Worm (Caenorhabditis elegans) whole organism, young adult: ENCODE results near the gene col-159.

Experiments
- B0035.1 ChIP-seq: sonication (generic microtip); optimal IDR thresholded peaks from 2 replicates; lab custom pipeline; 2016; ENCODE audit warnings: missing genetic modification characterization, mild to moderate bottlenecking, missing compliant biosample characterization, missing genotype, missing genetic modification reagents
- C17E4.6 ChIP-seq: fragments of 200-800 bp; sonication (Bioruptor generic); IDR thresholded peaks from 2 replicates; pipeline ENCODE4 v1.3.6; 2022; ENCODE audit warnings: missing genetic modification reagents, missing genetic modification characterization, missing compliant biosample characterization
- F10E7.11 ChIP-seq: sonication (generic microtip); optimal IDR thresholded peaks from 2 replicates; lab custom pipeline; 2017; ENCODE audit warnings: mild to moderate bottlenecking, missing genetic modification characterization, moderate library complexity, missing compliant biosample characterization
- F22D6.2 ChIP-seq: sonication (generic microtip); optimal IDR thresholded peaks from 2 replicates; lab custom pipeline; 2016; ENCODE audit warnings: mild to moderate bottlenecking, missing genetic modification characterization, missing compliant biosample characterization
- F39B2.1 ChIP-seq: fragments of 200-800 bp; sonication (Bioruptor generic); IDR thresholded peaks from 2 replicates; pipeline ENCODE4 v1.3.6; 2022; ENCODE audit warnings: missing genetic modification reagents, missing genetic modification characterization, missing compliant biosample characterization
- F52B5.7 ChIP-seq: sonication (generic microtip); optimal IDR thresholded peaks from 2 replicates; lab custom pipeline; 2016; ENCODE audit warnings: mild to moderate bottlenecking, missing genetic modification characterization, missing compliant biosample characterization
- F57A8.1 ChIP-seq: fragments of 200-800 bp; sonication (Bioruptor generic); optimal IDR thresholded peaks from 2 replicates; lab custom pipeline; 2018; ENCODE audit warnings: mild to moderate bottlenecking, missing genetic modification characterization, moderate library complexity, missing compliant biosample characterization
- K11D2.4 ChIP-seq: fragments of 200-800 bp; sonication (Bioruptor generic); IDR thresholded peaks from 2 replicates; pipeline ENCODE4 v1.3.6; 2022; ENCODE audit warnings: missing genetic modification reagents, missing genetic modification characterization, missing compliant biosample characterization
- T07F8.4 ChIP-seq: sonication (generic microtip); optimal IDR thresholded peaks from 2 replicates; lab custom pipeline; 2016; ENCODE audit warnings: mild to moderate bottlenecking, missing genetic modification characterization, moderate library complexity, missing compliant biosample characterization
- T26A5.8 ChIP-seq: sonication (generic microtip); optimal IDR thresholded peaks from 2 replicates; lab custom pipeline; 2016; ENCODE audit warnings: missing genetic modification characterization, missing compliant biosample characterization
- ZK185.1 ChIP-seq: sonication (generic microtip); optimal IDR thresholded peaks from 2 replicates; lab custom pipeline; 2016; ENCODE audit warnings: mild to moderate bottlenecking, missing genetic modification characterization, missing compliant biosample characterization; ENCODE audit not compliant: poor library complexity, severe bottlenecking
- atf-7 ChIP-seq: sonication (generic microtip); optimal IDR thresholded peaks from 2 replicates; lab custom pipeline; 2017; ENCODE audit warnings: mild to moderate bottlenecking, missing genetic modification characterization, missing compliant biosample characterization
- attf-6 ChIP-seq: fragments of 200-800 bp; sonication (Bioruptor generic); IDR thresholded peaks from 2 replicates; pipeline ENCODE4 v1.3.6; 2022; ENCODE audit warnings: missing genetic modification reagents, missing genetic modification characterization, missing compliant biosample characterization
- bed-1 ChIP-seq: fragments of 200-800 bp; sonication (Bioruptor generic); IDR thresholded peaks from 2 replicates; pipeline ENCODE4 v1.3.6; 2022; ENCODE audit warnings: missing genetic modification reagents, missing genetic modification characterization, missing compliant biosample characterization
- ceh-100 ChIP-seq: fragments of 200-800 bp; sonication (Bioruptor generic); IDR thresholded peaks from 2 replicates; pipeline ENCODE4 v1.3.6; 2022; ENCODE audit warnings: missing genetic modification reagents, missing genetic modification characterization, missing compliant biosample characterization
- ceh-40 ChIP-seq: fragments of 200-800 bp; sonication (Bioruptor generic); IDR thresholded peaks from 2 replicates; pipeline ENCODE4 v1.3.6; 2022; ENCODE audit warnings: missing genetic modification characterization, missing compliant biosample characterization
- ceh-58 ChIP-seq: fragments of 200-800 bp; sonication (Bioruptor generic); IDR thresholded peaks from 2 replicates; pipeline ENCODE4 v1.3.6; 2022; ENCODE audit warnings: missing genetic modification characterization, missing compliant biosample characterization
- ceh-79 ChIP-seq: sonication (generic microtip); optimal IDR thresholded peaks from 2 replicates; lab custom pipeline; 2017; ENCODE audit warnings: mild to moderate bottlenecking, missing genetic modification characterization, missing compliant biosample characterization
- chd-7 ChIP-seq: sonication (generic microtip); optimal IDR thresholded peaks from 2 replicates; lab custom pipeline; 2016; ENCODE audit warnings: mild to moderate bottlenecking, missing genetic modification characterization, moderate library complexity, missing compliant biosample characterization
- dox-1 ChIP-seq: fragments of 200-800 bp; sonication (Bioruptor generic); IDR thresholded peaks from 2 replicates; pipeline ENCODE4 v1.3.6; 2022; ENCODE audit warnings: missing genetic modification reagents, missing genetic modification characterization, missing compliant biosample characterization
- egrh-3 ChIP-seq: fragments of 200-800 bp; sonication (Bioruptor generic); IDR thresholded peaks from 2 replicates; pipeline ENCODE4 v1.3.6; 2022; ENCODE audit warnings: missing genetic modification reagents, missing genetic modification characterization, missing compliant biosample characterization
- fkh-3 ChIP-seq: sonication (generic microtip); optimal IDR thresholded peaks from 2 replicates; lab custom pipeline; 2016; ENCODE audit warnings: mild to moderate bottlenecking, missing genetic modification characterization, missing compliant biosample characterization
- gei-17 ChIP-seq: fragments of 200-800 bp; sonication (Bioruptor generic); optimal IDR thresholded peaks from 2 replicates; lab custom pipeline; 2018; ENCODE audit warnings: mild to moderate bottlenecking, missing genetic modification characterization, missing compliant biosample characterization
- him-1 ChIP-seq: sonication (generic microtip); optimal IDR thresholded peaks from 2 replicates; lab custom pipeline; 2016; ENCODE audit warnings: missing genotype, missing genetic modification reagents, missing genetic modification characterization, missing compliant biosample characterization
- hmg-1.2 ChIP-seq: fragments of 200-800 bp; sonication (Bioruptor generic); IDR thresholded peaks from 2 replicates; pipeline ENCODE4 v1.3.6; 2022; ENCODE audit warnings: missing genetic modification reagents, missing genetic modification characterization, missing compliant biosample characterization
- hsf-1 ChIP-seq: fragments of 200-800 bp; sonication (Bioruptor generic); IDR thresholded peaks from 2 replicates; pipeline ENCODE4 v1.3.6; 2022; ENCODE audit warnings: missing genetic modification reagents, missing genetic modification characterization, missing compliant biosample characterization
- let-607 ChIP-seq, 2 experiments: fragments of 200-800 bp in 1 of 2; sonication (Bioruptor generic) in 1 of 2; sonication (generic microtip) in 1 of 2; optimal IDR thresholded peaks; 2 replicates each; lab custom pipeline; 2016 to 2018; ENCODE audit warnings: mild to moderate bottlenecking in 2 of 2, missing compliant biosample characterization in 2 of 2, missing genetic modification characterization in 2 of 2, moderate library complexity in 2 of 2, missing genotype in 1 of 2
- lin-26 ChIP-seq: fragments of 200-800 bp; sonication (Bioruptor generic); IDR thresholded peaks from 2 replicates; pipeline ENCODE4 v1.3.6; 2022; ENCODE audit warnings: missing genetic modification reagents, missing genetic modification characterization, missing compliant biosample characterization
- lin-54 ChIP-seq: fragments of 200-800 bp; sonication (Bioruptor generic); optimal IDR thresholded peaks from 2 replicates; lab custom pipeline; 2018; ENCODE audit warnings: mild to moderate bottlenecking, missing genetic modification characterization, missing compliant biosample characterization
- madf-3 ChIP-seq: fragments of 200-800 bp; sonication (Bioruptor generic); IDR thresholded peaks from 2 replicates; pipeline ENCODE4 v1.3.6; 2022; ENCODE audit warnings: missing genetic modification reagents, missing genetic modification characterization, missing compliant biosample characterization
- mcd-1 ChIP-seq: fragments of 200-800 bp; sonication (Bioruptor generic); IDR thresholded peaks from 2 replicates; pipeline ENCODE4 v1.3.6; 2022; ENCODE audit warnings: missing genetic modification reagents, missing genetic modification characterization, missing compliant biosample characterization
- mes-4 ChIP-seq: sonication (generic microtip); optimal IDR thresholded peaks from 2 replicates; lab custom pipeline; 2016; ENCODE audit warnings: missing genotype, missing genetic modification characterization, missing compliant biosample characterization
- mxl-1 ChIP-seq: sonication (generic microtip); optimal IDR thresholded peaks from 2 replicates; lab custom pipeline; 2016; ENCODE audit warnings: missing genetic modification characterization, missing compliant biosample characterization
- nfya-2 ChIP-seq: fragments of 200-800 bp; sonication (Bioruptor generic); IDR thresholded peaks from 2 replicates; pipeline ENCODE4 v1.3.6; 2022; ENCODE audit warnings: missing genetic modification reagents, missing genetic modification characterization, missing compliant biosample characterization
- nhr-90 ChIP-seq: sonication (generic microtip); optimal IDR thresholded peaks from 2 replicates; lab custom pipeline; 2016; ENCODE audit warnings: missing genotype, mild to moderate bottlenecking, missing genetic modification characterization, missing compliant biosample characterization
- snpc-1.3 ChIP-seq: sonication (generic microtip); optimal IDR thresholded peaks from 2 replicates; lab custom pipeline; 2017; ENCODE audit warnings: missing genetic modification characterization, mild to moderate bottlenecking, missing compliant biosample characterization, antibody characterized with exemption, moderate library complexity, missing genotype, missing genetic modification reagents; ENCODE audit not compliant: insufficient read depth
- sptf-2 ChIP-seq: fragments of 200-800 bp; sonication (Bioruptor generic); optimal IDR thresholded peaks from 2 replicates; lab custom pipeline; 2018; ENCODE audit warnings: mild to moderate bottlenecking, missing genetic modification characterization, missing compliant biosample characterization
- unc-130 ChIP-seq: sonication (generic microtip); optimal IDR thresholded peaks from 2 replicates; lab custom pipeline; 2016; ENCODE audit warnings: missing genetic modification reagents, missing genetic modification characterization, missing compliant biosample characterization
- unc-62 ChIP-seq: fragments of 150-350 bp; optimal IDR thresholded peaks from 2 replicates; lab custom pipeline; 2014; ENCODE audit warnings: missing biosample characterization, missing genetic modification reagents, missing genetic modification characterization
- ztf-25 ChIP-seq: fragments of 200-800 bp; sonication (Bioruptor generic); IDR thresholded peaks from 2 replicates; pipeline ENCODE4 v1.3.6; 2022; ENCODE audit warnings: missing genetic modification reagents, missing genetic modification characterization, missing compliant biosample characterization
- ztf-3 ChIP-seq: fragments of 200-800 bp; sonication (Bioruptor generic); optimal IDR thresholded peaks from 2 replicates; lab custom pipeline; 2018; ENCODE audit warnings: mild to moderate bottlenecking, missing genetic modification characterization, missing compliant biosample characterization

Gene col-159

ce11 chrV:13239720-13240119 lies 37.7 kb upstream of the col-159 start (continued):
- 0 out of 2 replicates have a peak, but pooled peaks have one; percentile 88 for TF ChIP-seq ceh-58 (GFP tag; lab: Robert Waterston, UW)
- TF ChIP-seq, all 124 proteins: peak for 24; not testable (repeated sequence) for 100

ce11 chrV:13236507-13236906 lies 34.5 kb upstream of the col-159 start, which contains the start of gene dmd-10:
dmd-10 (minus strand) TSS chrV:13236607.
- TF ChIP-seq ceh-40 (GFP tag; lab: Robert Waterston, UW) (no peak), F10E7.11 (no peak), bed-1 (GFP tag; lab: Robert Waterston, UW) (no peak), F22D6.2 (tag; lab: Kevin White, UChicago) (no peak), ztf-25 (GFP tag; lab: Robert Waterston, UW) (no peak), let-607 (tag; optimal IDR thresholded peaks at IDR 0.05; lab: Kevin White, UChicago) (no peak), ztf-3 (GFP tag; lab: Kevin White, UChicago) (no peak), unc-130 (no peak), hmg-1.2 (no peak), F57A8.1 (no peak), lin-54 (GFP tag; lab: Kevin White, UChicago) (no peak), dox-1 (GFP tag; lab: Robert Waterston, UW) (no peak), C17E4.6 (GFP tag; lab: Robert Waterston, UW) (no peak), mcd-1 (no peak)

ce11 chrV:13235313-13235712 lies 33.3 kb upstream of the col-159 start:
- TF ChIP-seq fkh-3 (no peak), unc-62 (GFP tag; lab: Kevin White, UChicago) (no peak), atf-7 (tag; lab: Kevin White, UChicago) (no peak), ceh-79 (tag; lab: Kevin White, UChicago) (no peak), F22D6.2 (tag; lab: Kevin White, UChicago) (no peak), attf-6 (no peak), sptf-2 (GFP tag; lab: Kevin White, UChicago) (no peak), nfya-2 (no peak), C17E4.6 (GFP tag; lab: Robert Waterston, UW) (no peak), mxl-1 (tag; lab: Kevin White, UChicago) (no peak), mes-4 (no peak), K11D2.4 (GFP tag; lab: Robert Waterston, UW) (no peak), madf-3 (GFP tag; lab: Robert Waterston, UW) (no peak), nhr-90 (no peak)

- TF ChIP-seq F22D6.2 (tag; lab: Kevin White, UChicago) = no peak
- no peak for TF ChIP-seq egrh-3 (GFP tag; lab: Robert Waterston, UW)
- TF ChIP-seq nhr-90 = no peak
Observed at ce11 chrV:13229538-13229937, 27.6 kb upstream of the col-159 start.

- TF ChIP-seq gei-17 (GFP tag; lab: Kevin White, UChicago) (no peak), madf-3 (GFP tag; lab: Robert Waterston, UW) (no peak), snpc-1.3 (tag; lab: Kevin White, UChicago) (no peak), F39B2.1 (GFP tag; lab: Robert Waterston, UW) (no peak), lin-26 (GFP tag; lab: Robert Waterston, UW) (no peak), B0035.1 (tag; lab: Kevin White, UChicago) (no peak), mes-4 (no peak), F52B5.7 (tag; lab: Kevin White, UChicago) (no peak), ceh-79 (tag; lab: Kevin White, UChicago) (no peak), him-1 (tag; lab: Kevin White, UChicago) (no peak), chd-7 (tag; lab: Kevin White, UChicago) (no peak), T07F8.4 (no peak), ZK185.1 (tag; lab: Kevin White, UChicago) (no peak), T26A5.8 (no peak), ceh-40 (GFP tag; lab: Robert Waterston, UW) (no peak), ceh-100 (GFP tag; lab: Robert Waterston, UW) (no peak), hsf-1 (GFP tag; lab: Robert Waterston, UW) (no peak)
Observed at ce11 chrV:13221066-13221465, 19.1 kb upstream of the col-159 start.
